Fruit fly (Drosophila melanogaster): Measurements from ENCODE around the gene ry.

The ry gene

dm6 chr3R:13042258-13043032, 10.1 kb downstream of the ry start, which contains the start of gene snk:
snk (minus strand) TSS chr3R:13042770.
- TF ChIP-seq CG17801 (GFP tag; optimal IDR thresholded peaks at IDR 0.05; ENCODE audit: partially characterized antibody), result no peak

dm6 chr3R:13043857-13044256, 11.5 kb downstream of the ry start, which contains the start of gene CG45122:
CG45122 (plus strand) TSS chr3R:13044157.
- TF ChIP-seq CG17801 (GFP tag; optimal IDR thresholded peaks at IDR 0.05; ENCODE audit: partially characterized antibody), result no peak

- TF ChIP-seq CG17801 (GFP tag; optimal IDR thresholded peaks at IDR 0.05; ENCODE audit: partially characterized antibody), result no peak
Observed at dm6 chr3R:13044459-13044858, 12.1 kb downstream of the ry start, which contains the start of gene Hsc70-2. Hsc70-2 (plus strand) TSS chr3R:13044759.

dm6 chr3R:13047431-13047830, 15.1 kb downstream of the ry start, which contains the start of gene CG31157:
CG31157 (plus strand) TSS chr3R:13047731.
- no peak for TF ChIP-seq CG17801 (GFP tag; optimal IDR thresholded peaks at IDR 0.05; ENCODE audit: partially characterized antibody)

dm6 chr3R:13051298-13051723, 19.0 kb downstream of the ry start, which contains the start of gene CG7966:
CG7966 (minus strand) TSS chr3R:13051453.
- no peak for TF ChIP-seq CG17801 (GFP tag; optimal IDR thresholded peaks at IDR 0.05; ENCODE audit: partially characterized antibody)

dm6 chr3R:13051942-13052693, 19.8 kb downstream of the ry start, which contains the start of gene pic:
pic (plus strand) TSS chr3R:13052245.
- no peak for TF ChIP-seq CG17801 (GFP tag; optimal IDR thresholded peaks at IDR 0.05; ENCODE audit: partially characterized antibody)

dm6 chr3R:13056553-13056952, 24.2 kb downstream of the ry start:
- TF ChIP-seq CG17801 (GFP tag; optimal IDR thresholded peaks at IDR 0.05; ENCODE audit: partially characterized antibody), result no peak

dm6 chr3R:13057121-13057805, 24.9 kb downstream of the ry start, which contains the start of gene sim:
sim (plus strand) TSS chr3R:13057755.
- no peak for TF ChIP-seq CG17801 (GFP tag; optimal IDR thresholded peaks at IDR 0.05; ENCODE audit: partially characterized antibody)

- TF ChIP-seq CG17801 (GFP tag; optimal IDR thresholded peaks at IDR 0.05; ENCODE audit: partially characterized antibody), result no peak
Observed at dm6 chr3R:13063746-13064592, 31.6 kb downstream of the ry start.

dm6 chr3R:13065180-13065757, 32.9 kb downstream of the ry start:
- TF ChIP-seq CG17801 (GFP tag; optimal IDR thresholded peaks at IDR 0.05; ENCODE audit: partially characterized antibody), result no peak

- no peak for TF ChIP-seq CG17801 (GFP tag; optimal IDR thresholded peaks at IDR 0.05; ENCODE audit: partially characterized antibody)
Observed at dm6 chr3R:13068022-13068421, 35.7 kb downstream of the ry start.

dm6 chr3R:13070011-13070619, 37.8 kb downstream of the ry start:
- no peak for TF ChIP-seq CG17801 (GFP tag; optimal IDR thresholded peaks at IDR 0.05; ENCODE audit: partially characterized antibody)

- no peak for TF ChIP-seq CG17801 (GFP tag; optimal IDR thresholded peaks at IDR 0.05; ENCODE audit: partially characterized antibody)
Observed at dm6 chr3R:13072052-13072451, 39.7 kb downstream of the ry start.

Data from ovary, adult (tissue).